Fruit fly (Drosophila melanogaster) whole organism, pupa: ENCODE results near the gene Dbp21E2.

Experiments
- CG10348 ChIP-seq: fragments of 200-800 bp; sonication (Bioruptor generic); IDR thresholded peaks from 2 replicates; pipeline ENCODE4 v1.3.6; 2022; ENCODE audit warnings: missing biosample characterization, missing genetic modification characterization
- CG13204 ChIP-seq: fragments of 200-800 bp; sonication (Bioruptor generic); optimal IDR thresholded peaks from 2 replicates; lab custom pipeline; 2018; ENCODE audit warnings: missing biosample characterization, mild to moderate bottlenecking, missing genetic modification characterization, moderate library complexity
- CG14655 ChIP-seq: fragments of 200-800 bp; sonication (Bioruptor generic); optimal IDR thresholded peaks from 3 replicates; lab custom pipeline; 2017; ENCODE audit warnings: mild to moderate bottlenecking, missing biosample characterization, missing genetic modification reagents, missing genetic modification characterization
- CG15710 ChIP-seq: fragments of 200-800 bp; sonication (Bioruptor generic); optimal IDR thresholded peaks from 2 replicates; lab custom pipeline; 2018; ENCODE audit warnings: missing biosample characterization, mild to moderate bottlenecking, missing genetic modification characterization, moderate library complexity
- CG17806 ChIP-seq: fragments of 200-800 bp; sonication (Bioruptor generic); optimal IDR thresholded peaks from 2 replicates; lab custom pipeline; 2018; ENCODE audit warnings: missing biosample characterization, mild to moderate bottlenecking, missing genetic modification characterization, moderate library complexity
- CG34367 ChIP-seq: fragments of 200-800 bp; sonication (Bioruptor generic); optimal IDR thresholded peaks from 2 replicates; lab custom pipeline; 2018; ENCODE audit warnings: missing biosample characterization, mild to moderate bottlenecking, missing genetic modification characterization
- CG8159 ChIP-seq: fragments of 200-800 bp; sonication (Bioruptor generic); optimal IDR thresholded peaks from 3 replicates; lab custom pipeline; 2018; ENCODE audit warnings: missing biosample characterization, mild to moderate bottlenecking, missing genetic modification characterization, moderate library complexity
- CG9948 ChIP-seq: fragments of 200-800 bp; sonication (Bioruptor generic); optimal IDR thresholded peaks from 2 replicates; lab custom pipeline; 2018; ENCODE audit warnings: missing biosample characterization, mild to moderate bottlenecking, missing genetic modification characterization, moderate library complexity
- gl ChIP-seq: fragments of 200-800 bp; sonication (Bioruptor generic); optimal IDR thresholded peaks from 2 replicates; lab custom pipeline; 2018; ENCODE audit warnings: missing biosample characterization, mild to moderate bottlenecking, missing genetic modification characterization

DNA sequence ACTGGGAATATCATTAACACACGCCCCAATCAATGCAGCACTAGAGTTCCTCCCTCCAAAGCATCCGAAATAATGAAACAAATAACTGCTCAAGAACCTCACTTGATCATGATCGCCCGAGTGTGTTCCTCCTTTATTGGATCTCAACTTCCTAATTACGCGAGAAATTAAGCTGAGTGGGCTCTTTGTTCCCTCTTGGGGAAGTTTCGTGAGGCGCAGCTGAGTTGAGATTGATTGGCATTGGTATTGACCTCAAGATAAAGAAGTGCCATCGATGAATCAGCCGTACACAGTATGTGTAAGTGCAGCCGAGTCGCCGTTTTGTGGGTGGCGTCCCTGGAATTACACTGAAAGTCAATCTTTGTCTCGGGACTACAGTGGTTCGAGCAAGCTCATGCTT lies 31.5 kb downstream of the Dbp21E2 start:
- TF ChIP-seq CG13204 (GFP tag; lab: Kevin White, UChicago) (no peak), CG14655 (GFP tag; lab: Kevin White, UChicago) (no peak), CG9948 (tag; lab: Kevin White, UChicago) (no peak), CG10348 (GFP tag; lab: Robert Waterston, UW) (no peak), CG17806 (tag; lab: Kevin White, UChicago) (no peak), CG34367 (no peak), CG8159 (tag; lab: Kevin White, UChicago) (no peak), CG15710 (no peak), gl (tag; lab: Kevin White, UChicago) (no peak)
